Worm (Caenorhabditis elegans) whole organism, L3 larva: ENCODE measurements around the gene Y47D7A.17.

Experiments used
- aly-2 ChIP-seq: fragments of 150-350 bp; optimal IDR thresholded peaks from 2 replicates; lab custom pipeline; 2014; ENCODE audit warnings: missing biosample characterization, missing genetic modification characterization
- mdl-1 ChIP-seq: fragments of 150-350 bp; optimal IDR thresholded peaks from 2 replicates; lab custom pipeline; 2014; ENCODE audit warnings: missing biosample characterization, missing genetic modification characterization
- mml-1 ChIP-seq: fragments of 150-350 bp; sonication (generic microtip); optimal IDR thresholded peaks from 3 replicates; lab custom pipeline; 2014; ENCODE audit warnings: missing biosample characterization, missing genetic modification characterization
- nhr-67 ChIP-seq: fragments of 150-350 bp; optimal IDR thresholded peaks from 2 replicates; lab custom pipeline; 2014; ENCODE audit warnings: missing biosample characterization, missing genetic modification characterization
- pha-4 ChIP-seq: fragments of 150-350 bp; optimal IDR thresholded peaks from 2 replicates; lab custom pipeline; 2014; ENCODE audit warnings: missing biosample characterization, missing genetic modification reagents, missing genetic modification characterization
- skn-1 ChIP-seq: fragments of 150-350 bp; optimal IDR thresholded peaks from 2 replicates; lab custom pipeline; 2014; ENCODE audit warnings: missing biosample characterization, missing genetic modification characterization

DNA sequence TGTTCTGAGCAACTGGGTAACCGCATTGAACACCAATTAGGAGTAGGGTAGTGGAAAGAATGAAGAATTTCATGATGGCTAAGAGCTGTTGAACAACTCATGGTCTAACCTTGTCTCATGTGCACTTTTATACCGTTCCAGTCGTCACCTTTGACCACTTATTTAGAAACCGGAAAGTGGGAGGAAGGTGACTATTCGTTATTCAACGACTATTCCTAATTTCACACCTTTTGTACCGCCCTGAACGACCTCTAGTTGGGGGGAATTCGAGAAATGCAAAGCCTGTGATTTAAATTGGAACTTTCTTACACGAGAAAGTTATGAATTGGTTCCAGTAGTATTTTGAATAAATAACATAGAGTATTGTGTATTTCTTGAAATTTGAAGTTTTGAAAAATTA is 18.0 kb upstream of the Y47D7A.17 start, which contains the start of gene Y47D7A.12:
- TF ChIP-seq mdl-1, result no peak
- no peak for TF ChIP-seq nhr-67 (tag; lab: Kevin White, UChicago)
- no peak for TF ChIP-seq pha-4 (tag; lab: Kevin White, UChicago)
- no peak for TF ChIP-seq skn-1 (tag; lab: Kevin White, UChicago)
- no peak for TF ChIP-seq aly-2
- no peak for TF ChIP-seq mml-1 (tag; lab: Kevin White, UChicago)
